Fruit fly (Drosophila melanogaster) whole organism, embryonic: Measurements from ENCODE around the gene CG10274.

Experiments
- Abd-B ChIP-seq: fragments of 200-800 bp; sonication (Bioruptor generic); optimal IDR thresholded peaks from 2 replicates; lab custom pipeline; 2018; ENCODE audit warnings: missing biosample characterization, mild to moderate bottlenecking, missing genetic modification characterization, moderate library complexity
- Asciz ChIP-seq: fragments of 200-800 bp; sonication (Bioruptor generic); optimal IDR thresholded peaks from 2 replicates; lab custom pipeline; 2017; ENCODE audit warnings: missing biosample characterization, mild to moderate bottlenecking, missing genetic modification characterization, missing genetic modification reagents
- Awh ChIP-seq: fragments of 200-800 bp; sonication (Bioruptor generic); IDR thresholded peaks from 2 replicates; pipeline ENCODE4, ENCODE4 v1.3.6; 2022; ENCODE audit warnings: missing biosample characterization, missing genetic modification characterization
- CG11247 ChIP-seq: fragments of 200-800 bp; sonication (Bioruptor generic); IDR thresholded peaks from 2 replicates; pipeline ENCODE4 v1.3.6; 2022; ENCODE audit warnings: missing biosample characterization, missing genetic modification characterization
- CG12219 ChIP-seq: fragments of 200-800 bp; sonication (Bioruptor generic); optimal IDR thresholded peaks from 3 replicates; lab custom pipeline; 2018; ENCODE audit warnings: missing biosample characterization, mild to moderate bottlenecking, missing genetic modification characterization
- CG12391 ChIP-seq: fragments of 200-800 bp; sonication (Bioruptor generic); optimal IDR thresholded peaks from 3 replicates; lab custom pipeline; 2018; ENCODE audit warnings: missing biosample characterization, mild to moderate bottlenecking, missing genetic modification characterization, moderate library complexity
- CG12942 ChIP-seq: fragments of 200-800 bp; sonication (Bioruptor generic); optimal IDR thresholded peaks from 3 replicates; lab custom pipeline; 2016; ENCODE audit warnings: missing biosample characterization, missing genetic modification characterization
- CG13894 ChIP-seq: fragments of 200-800 bp; sonication (Bioruptor generic); optimal IDR thresholded peaks from 3 replicates; lab custom pipeline; 2018; ENCODE audit warnings: missing biosample characterization, mild to moderate bottlenecking, missing genetic modification characterization, moderate library complexity
- CG16779 ChIP-seq: fragments of 200-800 bp; sonication (Bioruptor generic); IDR thresholded peaks from 2 replicates; pipeline ENCODE4 v1.3.6; 2022; ENCODE audit warnings: missing biosample characterization, missing genetic modification characterization
- CG17359 ChIP-seq: fragments of 200-800 bp; sonication (Bioruptor generic); optimal IDR thresholded peaks from 3 replicates; lab custom pipeline; 2018; ENCODE audit warnings: missing biosample characterization, mild to moderate bottlenecking, missing genetic modification characterization, moderate library complexity
- CG2875 ChIP-seq: fragments of 200-800 bp; sonication (Bioruptor generic); optimal IDR thresholded peaks from 2 replicates; lab custom pipeline; 2017; ENCODE audit warnings: missing biosample characterization, mild to moderate bottlenecking, missing genetic modification characterization, missing genetic modification reagents
- CG2889 ChIP-seq: fragments of 200-800 bp; sonication (Bioruptor generic); IDR thresholded peaks from 3 replicates; pipeline ENCODE4 v1.3.6; 2022; ENCODE audit warnings: missing biosample characterization, missing genetic modification characterization
- CG30020 ChIP-seq: fragments of 200-800 bp; optimal IDR thresholded peaks from 2 replicates; lab custom pipeline; 2019; ENCODE audit warnings: missing biosample characterization, mild to moderate bottlenecking, missing genetic modification characterization, moderate library complexity
- CG3995 ChIP-seq: fragments of 200-800 bp; sonication (Bioruptor generic); optimal IDR thresholded peaks from 3 replicates; lab custom pipeline; 2016; ENCODE audit warnings: missing biosample characterization, missing genetic modification characterization
- CG4282 ChIP-seq: fragments of 200-800 bp; sonication (Bioruptor generic); optimal IDR thresholded peaks from 2 replicates; lab custom pipeline; 2016; ENCODE audit warnings: missing biosample characterization, missing genetic modification characterization
- CG8089 ChIP-seq: fragments of 200-800 bp; sonication (Bioruptor generic); optimal IDR thresholded peaks from 3 replicates; lab custom pipeline; 2016; ENCODE audit warnings: missing biosample characterization, missing genetic modification characterization
- CG8944 ChIP-seq: fragments of 200-800 bp; sonication (Bioruptor generic); optimal IDR thresholded peaks from 3 replicates; lab custom pipeline; 2016; ENCODE audit warnings: missing biosample characterization, missing genetic modification characterization
- CHES-1-like ChIP-seq: fragments of 200-800 bp; sonication (Bioruptor generic); optimal IDR thresholded peaks from 2 replicates; lab custom pipeline; 2016; ENCODE audit warnings: missing biosample characterization, missing genetic modification characterization
- D19A ChIP-seq: fragments of 200-800 bp; optimal IDR thresholded peaks from 3 replicates; lab custom pipeline; 2019; ENCODE audit warnings: missing biosample characterization, mild to moderate bottlenecking, missing genetic modification characterization, moderate library complexity
- Dbx ChIP-seq: fragments of 200-800 bp; sonication (Bioruptor generic); IDR thresholded peaks from 3 replicates; pipeline ENCODE4 v1.3.6; 2022; ENCODE audit warnings: missing biosample characterization, missing genetic modification characterization
- E2f1 ChIP-seq: fragments of 200-800 bp; sonication (Bioruptor generic); IDR thresholded peaks from 2 replicates; pipeline ENCODE4 v1.3.6; 2022; ENCODE audit warnings: missing biosample characterization, missing genetic modification characterization
- E2f2 ChIP-seq: fragments of 200-800 bp; sonication (Bioruptor generic); IDR thresholded peaks from 2 replicates; pipeline ENCODE4 v1.3.6; 2022; ENCODE audit warnings: missing biosample characterization, missing genetic modification characterization
- ERR ChIP-seq: fragments of 200-800 bp; sonication (Bioruptor generic); optimal IDR thresholded peaks from 2 replicates; lab custom pipeline; 2016; ENCODE audit warnings: missing biosample characterization, missing genetic modification characterization
- Elba2 ChIP-seq: fragments of 200-800 bp; sonication (Bioruptor generic); optimal IDR thresholded peaks from 3 replicates; lab custom pipeline; 2016; ENCODE audit warnings: missing biosample characterization, missing genetic modification characterization
- HLH4C ChIP-seq: fragments of 200-800 bp; sonication (Bioruptor generic); IDR thresholded peaks from 3 replicates; pipeline ENCODE4 v1.3.6; 2022; ENCODE audit warnings: missing biosample characterization, missing genetic modification characterization; ENCODE audit not compliant: partially characterized antibody
- MESR4 ChIP-seq: fragments of 200-800 bp; sonication (Bioruptor generic); optimal IDR thresholded peaks from 2 replicates; lab custom pipeline; 2018; ENCODE audit warnings: missing biosample characterization, mild to moderate bottlenecking, missing genetic modification characterization, moderate library complexity
- PHDP ChIP-seq: fragments of 200-800 bp; sonication (Bioruptor generic); optimal IDR thresholded peaks from 3 replicates; lab custom pipeline; 2018; ENCODE audit warnings: missing biosample characterization, mild to moderate bottlenecking, missing genetic modification characterization, moderate library complexity
- Spps ChIP-seq: fragments of 200-800 bp; sonication (Bioruptor generic); optimal IDR thresholded peaks from 2 replicates; lab custom pipeline; 2018; ENCODE audit warnings: missing biosample characterization, mild to moderate bottlenecking, missing genetic modification characterization
- Usf ChIP-seq: fragments of 200-800 bp; sonication (Bioruptor generic); optimal IDR thresholded peaks from 2 replicates; lab custom pipeline; 2017; ENCODE audit warnings: missing genotype, missing biosample characterization, missing genetic modification characterization
- amos ChIP-seq: fragments of 200-800 bp; sonication (Bioruptor generic); IDR thresholded peaks from 2 replicates; pipeline ENCODE4 v1.3.6; 2022; ENCODE audit warnings: missing biosample characterization, missing genetic modification characterization; ENCODE audit not compliant: partially characterized antibody
- bab2 ChIP-seq: fragments of 200-800 bp; sonication (Bioruptor generic); optimal IDR thresholded peaks from 2 replicates; lab custom pipeline; 2016; ENCODE audit warnings: missing biosample characterization, missing genetic modification characterization
- bcd ChIP-seq: fragments of 200-800 bp; sonication (Bioruptor generic); optimal IDR thresholded peaks from 2 replicates; lab custom pipeline; 2017; ENCODE audit warnings: missing biosample characterization, mild to moderate bottlenecking, missing genetic modification characterization
- chm ChIP-seq: fragments of 200-800 bp; sonication (Bioruptor generic); IDR thresholded peaks from 2 replicates; pipeline ENCODE4 v1.3.6; 2022; ENCODE audit warnings: missing biosample characterization, missing genetic modification characterization
- croc ChIP-seq: fragments of 200-800 bp; sonication (Bioruptor generic); conservative IDR thresholded peaks from 3 replicates; pipeline ENCODE4 v1.3.6; 2022; ENCODE audit warnings: missing biosample characterization, missing genetic modification characterization
- crol ChIP-seq: fragments of 200-800 bp; sonication (Bioruptor generic); IDR thresholded peaks from 2 replicates; pipeline ENCODE4 v1.3.6; 2022; ENCODE audit warnings: missing biosample characterization, missing genetic modification characterization
- dimm ChIP-seq: fragments of 200-800 bp; sonication (Bioruptor generic); IDR thresholded peaks from 2 replicates; pipeline ENCODE4 v1.3.6; 2022; ENCODE audit warnings: missing biosample characterization, missing genetic modification characterization
- ewg ChIP-seq: fragments of 200-800 bp; sonication (Bioruptor generic); optimal IDR thresholded peaks from 3 replicates; lab custom pipeline; 2017; ENCODE audit warnings: mild to moderate bottlenecking, missing biosample characterization, missing genetic modification reagents, missing genetic modification characterization
- fd64A ChIP-seq: fragments of 200-800 bp; sonication (Bioruptor generic); optimal IDR thresholded peaks from 3 replicates; lab custom pipeline; 2018; ENCODE audit warnings: missing biosample characterization, mild to moderate bottlenecking, missing genetic modification characterization
- ftz-f1 ChIP-seq: fragments of 200-800 bp; sonication (Bioruptor generic); optimal IDR thresholded peaks from 2 replicates; lab custom pipeline; 2016; ENCODE audit warnings: missing biosample characterization, missing genetic modification characterization
- grau ChIP-seq: fragments of 200-800 bp; optimal IDR thresholded peaks from 3 replicates; lab custom pipeline; 2019; ENCODE audit warnings: missing biosample characterization, mild to moderate bottlenecking, missing genetic modification characterization, moderate library complexity
- grn ChIP-seq: fragments of 200-800 bp; sonication (Bioruptor generic); optimal IDR thresholded peaks from 3 replicates; lab custom pipeline; 2017; ENCODE audit warnings: missing biosample characterization, missing genetic modification characterization
- h ChIP-seq: fragments of >200 bp; optimal IDR thresholded peaks from 2 replicates; lab custom pipeline; 2017
- jing ChIP-seq: fragments of 200-800 bp; sonication (Bioruptor generic); optimal IDR thresholded peaks from 2 replicates; lab custom pipeline; 2018; ENCODE audit warnings: missing biosample characterization, mild to moderate bottlenecking, missing genetic modification characterization
- klu ChIP-seq: fragments of 200-800 bp; sonication (Bioruptor generic); IDR thresholded peaks from 2 replicates; pipeline ENCODE4 v1.3.6; 2022; ENCODE audit warnings: missing biosample characterization, missing genetic modification characterization
- lmd ChIP-seq: fragments of 200-800 bp; sonication (Bioruptor generic); IDR thresholded peaks from 2 replicates; pipeline ENCODE4 v1.3.6; 2022; ENCODE audit warnings: missing biosample characterization, missing genetic modification characterization
- nmo ChIP-seq: fragments of 200-800 bp; sonication (Bioruptor generic); optimal IDR thresholded peaks from 2 replicates; lab custom pipeline; 2018; ENCODE audit warnings: missing biosample characterization, mild to moderate bottlenecking, missing genetic modification characterization, moderate library complexity
- sd ChIP-seq: fragments of 200-800 bp; sonication (Bioruptor generic); optimal IDR thresholded peaks from 3 replicates; lab custom pipeline; 2018; ENCODE audit warnings: missing biosample characterization, mild to moderate bottlenecking, missing genetic modification characterization, moderate library complexity
- sna ChIP-seq: fragments of 200-800 bp; sonication (Bioruptor generic); IDR thresholded peaks from 2 replicates; pipeline ENCODE4 v1.3.6; 2022; ENCODE audit warnings: missing biosample characterization, missing genetic modification characterization; ENCODE audit not compliant: partially characterized antibody
- tgo ChIP-seq: fragments of 200-800 bp; sonication (Bioruptor generic); IDR thresholded peaks from 3 replicates; pipeline ENCODE4 v1.3.6; 2022; ENCODE audit warnings: missing biosample characterization, missing genetic modification characterization
- usp ChIP-seq: fragments of >200 bp; optimal IDR thresholded peaks from 2 replicates; lab custom pipeline; 2017; ENCODE audit warnings: missing biosample characterization, missing genetic modification characterization

Gene CG10274

DNA sequence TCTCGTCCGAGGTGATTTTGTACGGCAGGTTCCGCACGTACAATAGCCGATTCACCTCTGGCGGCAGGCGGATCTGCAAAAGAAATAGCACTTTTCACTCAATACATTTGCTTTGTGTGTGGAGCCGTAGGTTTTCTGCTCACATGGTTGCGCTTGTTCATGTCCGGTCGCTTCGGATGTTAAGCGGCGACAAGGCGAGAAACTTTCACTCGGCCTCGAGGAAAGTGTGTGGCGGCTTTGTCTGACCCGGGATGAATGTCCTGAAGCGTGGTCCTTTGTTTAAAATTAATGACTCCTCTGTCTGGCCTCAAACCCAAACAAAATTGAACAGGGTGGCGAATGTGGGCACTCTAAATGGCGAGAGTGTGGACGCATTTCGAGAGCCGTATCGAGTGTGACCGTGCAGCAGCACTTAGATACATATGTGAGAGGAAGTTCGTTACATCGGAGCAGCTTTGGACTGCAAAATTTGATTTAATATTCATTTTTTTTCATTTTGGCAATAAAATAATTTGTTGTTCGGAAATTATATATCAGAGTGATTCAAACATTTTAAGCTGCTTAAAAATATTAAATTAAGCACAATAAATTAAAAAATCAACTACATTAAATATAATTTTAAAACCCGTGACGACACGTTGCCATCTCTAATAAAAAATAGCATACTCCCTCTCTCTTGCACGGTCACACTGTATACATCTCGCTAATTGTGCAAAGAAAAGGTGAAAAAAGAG is 11.4 kb upstream of the CG10274 start, which contains the start of the genes Sf3b6 and Tnpo (continued):
- TF ChIP-seq CG2875 (GFP tag; lab: Kevin White, UChicago) = no peak
- peak; percentile 65 for TF ChIP-seq E2f2 (GFP tag; lab: Robert Waterston, UW)
- TF ChIP-seq PHDP (tag; lab: Kevin White, UChicago) = no peak
- TF ChIP-seq CHES-1-like (GFP tag; lab: Kevin White, UChicago) = peak; percentile 66
- TF ChIP-seq bcd (GFP tag; lab: Kevin White, UChicago) = peak; percentile 85
- TF ChIP-seq E2f1 (GFP tag; lab: Robert Waterston, UW) = peak; percentile 79
- no peak for TF ChIP-seq fd64A (GFP tag; lab: Kevin White, UChicago)
- no peak for TF ChIP-seq CG16779 (GFP tag; lab: Robert Waterston, UW)
- peak; percentile 79 for TF ChIP-seq bab2 (GFP tag; lab: Kevin White, UChicago)
- peak; percentile 35; the same call in 1 of the 2 replicates for TF ChIP-seq dimm
- peak; percentile 40; the same call in 1 of the 3 replicates for TF ChIP-seq CG2889 (GFP tag; lab: Robert Waterston, UW)
- TF ChIP-seq Elba2 = peak; percentile 72
- no peak for TF ChIP-seq Asciz (GFP tag; lab: Kevin White, UChicago)
- peak; percentile 56 for TF ChIP-seq amos (GFP tag; lab: Robert Waterston, UW)
- no peak for TF ChIP-seq h
- peak; percentile 86 for TF ChIP-seq tgo
- TF ChIP-seq CG8944 (GFP tag; lab: Kevin White, UChicago) = peak; percentile 43
- peak; percentile 79 for TF ChIP-seq Usf
- peak; percentile 84 for TF ChIP-seq Dbx (GFP tag; lab: Robert Waterston, UW)
- TF ChIP-seq CG12391 = peak; percentile 91
- no peak for TF ChIP-seq CG30020 (tag; lab: Kevin White, UChicago)
- TF ChIP-seq lmd (GFP tag; lab: Robert Waterston, UW) = peak; percentile 85
- TF ChIP-seq CG3995 = peak; percentile 91
- TF ChIP-seq jing = no peak
- peak; percentile 93 for TF ChIP-seq nmo (GFP tag; lab: Kevin White, UChicago)
- TF ChIP-seq ERR (GFP tag; lab: Kevin White, UChicago) = no peak
- TF ChIP-seq CG12942 = peak; percentile 83
- TF ChIP-seq Awh (GFP tag; lab: Robert Waterston, UW) = peak; percentile 50
- no peak for TF ChIP-seq CG13894
- TF ChIP-seq ftz-f1 (GFP tag; lab: Kevin White, UChicago) = no peak
- TF ChIP-seq MESR4 = peak; percentile 53
- TF ChIP-seq D19A (tag; lab: Kevin White, UChicago) = no peak
- peak; percentile 87 for TF ChIP-seq grau (tag; lab: Kevin White, UChicago)
- no peak for TF ChIP-seq usp (GFP tag; lab: Kevin White, UChicago)
- peak; percentile 34 for TF ChIP-seq CG4282 (GFP tag; lab: Kevin White, UChicago)
- no peak for TF ChIP-seq CG12219 (GFP tag; lab: Kevin White, UChicago)
- TF ChIP-seq CG8089 = peak; percentile 73
- TF ChIP-seq croc = peak; percentile 73
- peak; percentile 71 for TF ChIP-seq CG11247 (GFP tag; lab: Robert Waterston, UW)
- TF ChIP-seq chm (GFP tag; lab: Robert Waterston, UW) = peak; percentile 56; the same call in 1 of the 2 replicates
- TF ChIP-seq grn (GFP tag; lab: Kevin White, UChicago) = no peak
- no peak for TF ChIP-seq crol (GFP tag; lab: Robert Waterston, UW)
- peak; percentile 61; the same call in 1 of the 2 replicates for TF ChIP-seq sna (GFP tag; lab: Robert Waterston, UW)
- TF ChIP-seq Abd-B (GFP tag; lab: Kevin White, UChicago) = no peak
- no peak for TF ChIP-seq sd (tag; lab: Kevin White, UChicago)
- no peak for TF ChIP-seq ewg (GFP tag; lab: Kevin White, UChicago)
- peak; percentile 85 for TF ChIP-seq klu (GFP tag; lab: Robert Waterston, UW)
- no peak for TF ChIP-seq CG17359 (tag; lab: Kevin White, UChicago)
- peak; percentile 62; the same call in 2 of the 3 replicates for TF ChIP-seq HLH4C (GFP tag; lab: Robert Waterston, UW)
- TF ChIP-seq Spps (tag; lab: Kevin White, UChicago) = peak; percentile 48
